Fruit fly (Drosophila melanogaster) whole organism, prepupa: ENCODE data around the gene CG15739.

ENCODE experiments used
- Blimp-1 ChIP-seq: fragments of 200-800 bp; sonication (Bioruptor generic); optimal IDR thresholded peaks from 3 replicates; lab custom pipeline; 2017; ENCODE audit warnings: missing biosample characterization, missing genetic modification characterization, mild to moderate bottlenecking, moderate library complexity, missing genetic modification reagents
- CG10631 ChIP-seq: fragments of 200-800 bp; sonication (Bioruptor generic); optimal IDR thresholded peaks from 2 replicates; lab custom pipeline; 2016; ENCODE audit warnings: missing biosample characterization, missing genetic modification characterization
- CG10669 ChIP-seq: fragments of 200-800 bp; sonication (Bioruptor generic); optimal IDR thresholded peaks from 3 replicates; lab custom pipeline; 2018; ENCODE audit warnings: missing biosample characterization, mild to moderate bottlenecking, missing genetic modification characterization, moderate library complexity
- CG11294 ChIP-seq: fragments of 200-800 bp; sonication (Bioruptor generic); IDR thresholded peaks from 2 replicates; pipeline ENCODE4 v1.3.6; 2022; ENCODE audit warnings: missing biosample characterization, missing genetic modification characterization
- CG15336 ChIP-seq: fragments of 200-800 bp; sonication (Bioruptor generic); IDR thresholded peaks from 2 replicates; pipeline ENCODE4 v1.3.6; 2022; ENCODE audit warnings: missing biosample characterization, missing genetic modification characterization
- CG1621 ChIP-seq: fragments of 200-800 bp; sonication (Bioruptor generic); optimal IDR thresholded peaks from 3 replicates; lab custom pipeline; 2018; ENCODE audit warnings: missing biosample characterization, mild to moderate bottlenecking, missing genetic modification characterization
- CG16779 ChIP-seq: fragments of 200-800 bp; sonication (Bioruptor generic); optimal IDR thresholded peaks from 3 replicates; lab custom pipeline; 2017; ENCODE audit warnings: missing biosample characterization, mild to moderate bottlenecking, missing genetic modification characterization
- CG3032 ChIP-seq: fragments of 200-800 bp; optimal IDR thresholded peaks from 2 replicates; lab custom pipeline; 2019; ENCODE audit warnings: missing biosample characterization, mild to moderate bottlenecking, missing genetic modification characterization, moderate library complexity
- CG32006 ChIP-seq: fragments of 200-800 bp; sonication (Bioruptor generic); optimal IDR thresholded peaks from 3 replicates; lab custom pipeline; 2017; ENCODE audit warnings: missing biosample characterization, mild to moderate bottlenecking, missing genetic modification characterization
- CG34406 ChIP-seq: fragments of 200-800 bp; sonication (Bioruptor generic); optimal IDR thresholded peaks from 3 replicates; lab custom pipeline; 2016; ENCODE audit warnings: missing biosample characterization, missing genetic modification characterization
- CG3919 ChIP-seq: fragments of 200-800 bp; sonication (Bioruptor generic); optimal IDR thresholded peaks from 3 replicates; lab custom pipeline; 2016; ENCODE audit warnings: missing biosample characterization, missing genetic modification characterization
- CG6163 ChIP-seq: fragments of 200-800 bp; sonication (Bioruptor generic); IDR thresholded peaks from 3 replicates; pipeline ENCODE4 v1.3.6; 2022; ENCODE audit warnings: missing biosample characterization, missing genetic modification characterization
- CG6276 ChIP-seq: fragments of 200-800 bp; sonication (Bioruptor generic); optimal IDR thresholded peaks from 2 replicates; lab custom pipeline; 2017; ENCODE audit warnings: missing biosample characterization, mild to moderate bottlenecking, missing genetic modification characterization
- CG6792 ChIP-seq: fragments of 200-800 bp; sonication (Bioruptor generic); optimal IDR thresholded peaks from 3 replicates; lab custom pipeline; 2016; ENCODE audit warnings: missing biosample characterization, missing genetic modification characterization
- CG6808 ChIP-seq: fragments of 200-800 bp; sonication (Bioruptor generic); optimal IDR thresholded peaks from 3 replicates; lab custom pipeline; 2017; ENCODE audit warnings: missing biosample characterization, missing genetic modification characterization, mild to moderate bottlenecking, moderate library complexity, missing genetic modification reagents
- CG6854 ChIP-seq: fragments of 200-800 bp; sonication (Bioruptor generic); optimal IDR thresholded peaks from 2 replicates; lab custom pipeline; 2017; ENCODE audit warnings: missing biosample characterization, mild to moderate bottlenecking, missing genetic modification characterization
- CG8119 ChIP-seq: fragments of 200-800 bp; sonication (Bioruptor generic); IDR thresholded peaks from 3 replicates; pipeline ENCODE4 v1.3.6; 2022; ENCODE audit warnings: missing biosample characterization, missing genetic modification characterization
- CG8319 ChIP-seq: fragments of 200-800 bp; sonication (Bioruptor generic); optimal IDR thresholded peaks from 3 replicates; lab custom pipeline; 2016; ENCODE audit warnings: missing biosample characterization, missing genetic modification characterization
- CG8632 ChIP-seq: fragments of 200-800 bp; sonication (Bioruptor generic); optimal IDR thresholded peaks from 3 replicates; lab custom pipeline; 2016; ENCODE audit warnings: missing biosample characterization, missing genetic modification characterization
- Eip78C ChIP-seq: fragments of 200-800 bp; sonication (Bioruptor generic); peaks from one replicate; lab custom pipeline; 2016; ENCODE audit warnings: missing biosample characterization, missing genetic modification characterization
- Eip93F ChIP-seq: fragments of 200-800 bp; sonication (Bioruptor generic); optimal IDR thresholded peaks from 2 replicates; lab custom pipeline; 2016; ENCODE audit warnings: missing biosample characterization, mild to moderate bottlenecking, missing genetic modification characterization
- Ets21C ChIP-seq: fragments of 200-800 bp; sonication (Bioruptor generic); optimal IDR thresholded peaks from 3 replicates; lab custom pipeline; 2016; ENCODE audit warnings: missing biosample characterization, missing genetic modification characterization
- Ets96B ChIP-seq: fragments of 200-800 bp; optimal IDR thresholded peaks from 2 replicates; lab custom pipeline; 2019; ENCODE audit warnings: missing biosample characterization, mild to moderate bottlenecking, missing genetic modification characterization, moderate library complexity
- Gug ChIP-seq: fragments of 200-800 bp; sonication (Bioruptor generic); IDR thresholded peaks from 2 replicates; pipeline ENCODE4 v1.3.6; 2022; ENCODE audit warnings: missing biosample characterization, missing genetic modification characterization
- Hr38 ChIP-seq: sonication (Bioruptor generic); optimal IDR thresholded peaks from 2 replicates; lab custom pipeline; 2016; ENCODE audit warnings: missing biosample characterization, missing genetic modification characterization
- Hr39 ChIP-seq: fragments of 200-800 bp; sonication (Bioruptor generic); optimal IDR thresholded peaks from 2 replicates; lab custom pipeline; 2016; ENCODE audit warnings: missing biosample characterization, missing genetic modification characterization
- Hr4 ChIP-seq: fragments of 200-800 bp; sonication (Bioruptor generic); optimal IDR thresholded peaks from 3 replicates; lab custom pipeline; 2016; ENCODE audit warnings: missing biosample characterization, missing genetic modification characterization
- OdsH ChIP-seq: fragments of 200-800 bp; sonication (Bioruptor generic); optimal IDR thresholded peaks from 3 replicates; lab custom pipeline; 2016; ENCODE audit warnings: missing biosample characterization, missing genetic modification characterization
- Smox ChIP-seq: fragments of 200-800 bp; sonication (Bioruptor generic); optimal IDR thresholded peaks from 3 replicates; lab custom pipeline; 2016; ENCODE audit warnings: missing biosample characterization, missing genetic modification characterization
- Sox102F ChIP-seq: fragments of 200-800 bp; sonication (Bioruptor generic); optimal IDR thresholded peaks from 2 replicates; lab custom pipeline; 2016; ENCODE audit warnings: missing biosample characterization, mild to moderate bottlenecking, missing genetic modification characterization
- Sox14 ChIP-seq: fragments of 200-800 bp; sonication (Bioruptor generic); optimal IDR thresholded peaks from 3 replicates; lab custom pipeline; 2016; ENCODE audit warnings: missing biosample characterization, missing genetic modification characterization
- Sox15 ChIP-seq: fragments of 200-800 bp; sonication (Bioruptor generic); optimal IDR thresholded peaks from 3 replicates; lab custom pipeline; 2016; ENCODE audit warnings: missing biosample characterization, missing genetic modification characterization
- achi ChIP-seq: fragments of 200-800 bp; sonication (Bioruptor generic); optimal IDR thresholded peaks from 3 replicates; lab custom pipeline; 2016; ENCODE audit warnings: missing biosample characterization, missing genetic modification characterization
- dsx ChIP-seq: fragments of 200-800 bp; optimal IDR thresholded peaks from 3 replicates; lab custom pipeline; 2019; ENCODE audit warnings: missing biosample characterization, mild to moderate bottlenecking, missing genetic modification characterization, moderate library complexity; ENCODE audit not compliant: poor library complexity, severe bottlenecking
- eg ChIP-seq: fragments of 200-800 bp; sonication (Bioruptor generic); IDR thresholded peaks from 3 replicates; pipeline ENCODE4 v1.3.6; 2022; ENCODE audit warnings: missing biosample characterization, missing genetic modification characterization
- fd85E ChIP-seq: fragments of 200-800 bp; sonication (Bioruptor generic); optimal IDR thresholded peaks from 3 replicates; lab custom pipeline; 2016; ENCODE audit warnings: missing biosample characterization, missing genetic modification characterization
- fkh ChIP-seq: fragments of 200-800 bp; sonication (Bioruptor generic); optimal IDR thresholded peaks from 3 replicates; lab custom pipeline; 2017; ENCODE audit warnings: missing biosample characterization, mild to moderate bottlenecking, missing genetic modification characterization, moderate library complexity
- pdm3 ChIP-seq: fragments of 200-800 bp; sonication (Bioruptor generic); optimal IDR thresholded peaks from 3 replicates; lab custom pipeline; 2016; ENCODE audit warnings: missing biosample characterization, missing genetic modification characterization
- salr ChIP-seq, 2 experiments: fragments of 200-800 bp; sonication (Bioruptor generic); optimal IDR thresholded peaks; 3 replicates each; lab custom pipeline; 2016 to 2018; ENCODE audit warnings: missing biosample characterization in 2 of 2, missing genetic modification characterization in 2 of 2, mild to moderate bottlenecking in 1 of 2
- spab ChIP-seq: fragments of 200-800 bp; sonication (Bioruptor generic); optimal IDR thresholded peaks from 2 replicates; lab custom pipeline; 2017; ENCODE audit warnings: missing biosample characterization, mild to moderate bottlenecking, missing genetic modification characterization, missing genetic modification reagents
- ss ChIP-seq, 2 experiments: fragments of 200-800 bp; sonication (Bioruptor generic); optimal IDR thresholded peaks; 2 replicates in 1 of 2; 3 replicates in 1 of 2; lab custom pipeline; 2017 to 2018; ENCODE audit warnings: mild to moderate bottlenecking in 2 of 2, missing biosample characterization in 2 of 2, missing genetic modification characterization in 2 of 2, moderate library complexity in 1 of 2
- svp ChIP-seq: fragments of 200-800 bp; sonication (Bioruptor generic); peaks from one replicate; lab custom pipeline; 2016; ENCODE audit warnings: missing biosample characterization, missing genetic modification characterization
- topi ChIP-seq: fragments of 200-800 bp; sonication (Bioruptor generic); optimal IDR thresholded peaks from 3 replicates; lab custom pipeline; 2016; ENCODE audit warnings: missing biosample characterization, missing genetic modification characterization

CG15739 gene

dm6 chrX:11875146-11875830 lies 2.2 kb downstream of the CG15739 start:
- no peak for TF ChIP-seq svp
- peak; percentile 34 for TF ChIP-seq Eip78C

dm6 chrX:11877165-11877564 lies 4.0 kb downstream of the CG15739 start, which contains the start of gene CG10352:
Gene CG10352 (minus strand): TSS chrX:11877168.
- TF ChIP-seq CG11294 (GFP tag; lab: Robert Waterston, UW) (no peak), fkh (GFP tag; lab: Kevin White, UChicago) (no peak), Eip78C (peak; percentile 18), CG6163 (GFP tag; lab: Robert Waterston, UW) (0 out of 3 replicates have a peak, but pooled peaks have one; percentile 42), Hr38 (GFP tag; lab: Kevin White, UChicago) (no peak), topi (GFP tag; lab: Kevin White, UChicago) (no peak), Sox102F (no peak), Blimp-1 (GFP tag; lab: Kevin White, UChicago) (no peak), Gug (peak; percentile 16; the same call in 1 of the 2 replicates), CG34406 (no peak), CG10669 (no peak), salr (GFP tag; optimal IDR thresholded peaks at IDR 0.05; lab: Kevin White, UChicago) (no peak), CG15336 (GFP tag; lab: Robert Waterston, UW) (peak; percentile 57), CG8632 (GFP tag; lab: Kevin White, UChicago) (no peak), Hr4 (GFP tag; lab: Kevin White, UChicago) (peak; percentile 12), CG8119 (GFP tag; lab: Robert Waterston, UW) (peak; percentile 45), CG8319 (GFP tag; lab: Kevin White, UChicago) (no peak)

- TF ChIP-seq CG6808 (GFP tag; lab: Kevin White, UChicago) (peak; percentile 44), Smox (no peak), ss (GFP tag; optimal IDR thresholded peaks at IDR 0.05; lab: Kevin White, UChicago) (peak; percentile 44 to 58), Eip78C (no peak), pdm3 (GFP tag; lab: Kevin White, UChicago) (no peak), CG8319 (GFP tag; lab: Kevin White, UChicago) (no peak), salr (GFP tag; optimal IDR thresholded peaks at IDR 0.05; lab: Kevin White, UChicago) (no peak), CG6276 (GFP tag; lab: Kevin White, UChicago) (peak; percentile 5), CG16779 (no peak), spab (GFP tag; lab: Kevin White, UChicago) (no peak)
Observed at dm6 chrX:11881686-11882085, 8.6 kb downstream of the CG15739 start.

- TF ChIP-seq Smox: no peak
- TF ChIP-seq Sox14 (GFP tag; lab: Kevin White, UChicago): no peak
- TF ChIP-seq CG6808 (GFP tag; lab: Kevin White, UChicago): no peak
- TF ChIP-seq Hr38 (GFP tag; lab: Kevin White, UChicago): no peak
- peak; percentile 35; the same call in 1 of the 3 replicates for TF ChIP-seq eg (GFP tag; lab: Robert Waterston, UW)
- TF ChIP-seq CG10631 (GFP tag; lab: Kevin White, UChicago): peak; percentile 19
- TF ChIP-seq CG8319 (GFP tag; lab: Kevin White, UChicago): no peak
- TF ChIP-seq svp: peak; percentile 44
- peak; percentile 81 for TF ChIP-seq Eip78C
- peak; percentile 16 for TF ChIP-seq Ets96B (tag; lab: Kevin White, UChicago)
- TF ChIP-seq Sox15 (GFP tag; lab: Kevin White, UChicago): no peak
- TF ChIP-seq CG6792 (GFP tag; lab: Kevin White, UChicago): peak; percentile 25
- peak; percentile 42 for TF ChIP-seq CG3919 (GFP tag; lab: Kevin White, UChicago)
- 0 out of 3 replicates have a peak, but pooled peaks have one; percentile 30 for TF ChIP-seq CG8119 (GFP tag; lab: Robert Waterston, UW)
- TF ChIP-seq ss (GFP tag; optimal IDR thresholded peaks at IDR 0.05; lab: Kevin White, UChicago): no peak
- TF ChIP-seq dsx: no peak
- peak; percentile 33 for TF ChIP-seq OdsH (GFP tag; lab: Kevin White, UChicago)
- peak; percentile 31 for TF ChIP-seq pdm3 (GFP tag; lab: Kevin White, UChicago)
- no peak for TF ChIP-seq CG6854 (GFP tag; lab: Kevin White, UChicago)
- no peak for TF ChIP-seq Eip93F
- TF ChIP-seq fkh (GFP tag; lab: Kevin White, UChicago): no peak
- TF ChIP-seq fd85E (GFP tag; lab: Kevin White, UChicago): no peak
- TF ChIP-seq achi (GFP tag; lab: Kevin White, UChicago): peak; percentile 10
- TF ChIP-seq CG3032 (tag; lab: Kevin White, UChicago): peak; percentile 22
- TF ChIP-seq Ets21C (GFP tag; lab: Kevin White, UChicago): no peak
- peak; percentile 49 for TF ChIP-seq CG32006 (GFP tag; lab: Kevin White, UChicago)
- TF ChIP-seq CG1621 (tag; lab: Kevin White, UChicago): no peak
- TF ChIP-seq Hr39 (GFP tag; lab: Kevin White, UChicago): no peak
- TF ChIP-seq Hr4 (GFP tag; lab: Kevin White, UChicago): peak; percentile 25
- no peak for TF ChIP-seq topi (GFP tag; lab: Kevin White, UChicago)
Observed at dm6 chrX:11882447-11882846, 9.3 kb downstream of the CG15739 start.
